Worm (Caenorhabditis elegans): Measurements from ENCODE around the gene del-7.

DNA sequence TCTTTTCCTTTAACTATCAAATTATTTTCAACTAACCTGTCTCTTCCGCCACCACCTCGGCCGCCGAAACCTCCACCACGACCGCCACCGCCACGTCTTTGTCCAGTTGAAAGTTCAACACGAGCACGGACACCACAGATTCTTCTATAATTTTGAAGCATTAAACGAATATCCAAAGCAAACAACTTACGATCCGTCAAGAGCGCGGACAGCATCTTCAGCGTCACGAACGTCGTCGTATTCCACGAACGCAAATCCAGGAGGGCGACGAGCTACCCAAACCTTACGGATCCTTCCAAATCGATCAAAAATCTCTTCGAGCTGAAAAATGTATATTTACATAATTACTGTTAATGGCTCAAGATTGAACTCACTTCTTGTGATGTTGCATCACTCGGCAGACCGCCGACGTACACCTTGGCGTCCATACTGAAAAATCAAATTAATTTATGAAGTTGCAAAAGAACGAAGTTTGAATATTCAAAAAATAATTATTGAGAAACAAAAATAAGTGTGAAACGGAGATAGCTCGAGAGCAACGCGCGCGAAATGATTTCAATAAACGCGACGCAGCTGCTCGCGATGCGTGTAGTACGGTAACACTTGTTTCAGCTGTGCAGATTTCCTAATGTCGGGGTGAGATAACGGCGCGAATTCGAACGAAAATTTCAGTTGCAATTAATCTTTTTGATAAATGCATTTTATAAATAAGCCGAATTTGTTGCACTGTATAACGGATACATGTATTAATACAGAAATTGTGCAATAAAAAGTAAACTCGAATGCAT lies 30.8 kb downstream of the del-7 start, which contains the start of gene rsp-6:
- TF ChIP-seq him-1 (tag; optimal IDR thresholded peaks at IDR 0.05) (peak; percentile 29), dao-5 (tag; optimal IDR thresholded peaks at IDR 0.05) (no peak)
